Fruit fly (Drosophila melanogaster): ENCODE results near the gene CG34427.

Gene CG34427

DNA sequence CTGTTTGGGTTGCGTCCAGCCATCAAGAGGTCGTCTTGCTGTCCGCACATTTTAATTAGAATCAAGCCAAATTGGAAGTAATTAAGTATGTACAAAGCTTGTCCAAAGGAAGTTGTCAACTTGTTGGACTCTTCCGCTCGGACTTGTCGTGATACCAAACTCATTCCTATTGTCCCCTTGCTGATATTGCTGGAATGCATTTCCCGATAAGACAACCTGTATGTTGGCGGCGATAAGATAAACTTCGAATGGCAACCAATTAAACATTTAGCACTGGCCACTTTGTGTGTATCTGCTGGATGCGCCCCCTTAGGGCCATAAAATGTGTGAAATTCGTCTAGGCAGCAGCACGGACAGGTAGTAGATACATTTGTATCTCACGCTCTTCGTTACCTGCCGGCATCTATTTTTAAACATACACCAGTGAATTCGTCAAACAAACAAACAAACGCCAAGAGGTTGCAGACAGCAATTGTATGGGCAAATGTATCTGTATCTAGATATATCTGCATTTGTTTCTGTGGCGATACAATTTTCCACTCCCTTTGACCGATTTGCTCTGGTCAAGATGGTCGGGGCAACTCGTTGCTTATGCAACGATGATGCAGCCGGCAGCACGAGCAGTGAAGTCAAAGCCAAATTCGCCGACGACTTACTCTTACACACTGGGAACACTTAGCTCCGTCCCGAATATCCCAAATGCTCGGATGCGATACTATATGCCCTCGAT is 28.3 kb downstream of the CG34427 start:
- TF ChIP-seq CG11294 (GFP tag; IDR thresholded peaks at IDR 0.05) (no peak), Eip75B (GFP tag; optimal IDR thresholded peaks at IDR 0.05) (no peak), Eip78C (GFP tag) (peak; percentile 25), CG3919 (GFP tag; optimal IDR thresholded peaks at IDR 0.05) (no peak)

DNA sequence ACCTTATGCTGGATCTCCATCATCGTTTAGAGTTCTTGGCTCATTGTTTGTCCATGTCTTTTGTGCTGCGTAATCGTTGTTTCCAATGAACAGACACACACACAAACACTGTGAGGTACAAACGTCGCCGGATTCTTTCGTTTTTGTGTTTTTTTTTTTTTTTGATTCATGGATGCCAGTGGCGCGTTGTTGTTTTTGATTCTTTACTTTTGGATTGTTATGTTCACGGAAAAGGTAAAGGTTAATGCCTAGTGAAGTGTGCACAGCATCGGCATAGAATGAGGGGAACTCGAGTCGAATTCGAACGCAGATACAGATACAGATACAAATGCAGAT is 28.9 kb downstream of the CG34427 start:
- TF ChIP-seq Sox102F (GFP tag; optimal IDR thresholded peaks at IDR 0.05) (no peak), vri (GFP tag; optimal IDR thresholded peaks at IDR 0.05) (peak; percentile 20), cyc (GFP tag; optimal IDR thresholded peaks at IDR 0.05) (no peak)

DNA sequence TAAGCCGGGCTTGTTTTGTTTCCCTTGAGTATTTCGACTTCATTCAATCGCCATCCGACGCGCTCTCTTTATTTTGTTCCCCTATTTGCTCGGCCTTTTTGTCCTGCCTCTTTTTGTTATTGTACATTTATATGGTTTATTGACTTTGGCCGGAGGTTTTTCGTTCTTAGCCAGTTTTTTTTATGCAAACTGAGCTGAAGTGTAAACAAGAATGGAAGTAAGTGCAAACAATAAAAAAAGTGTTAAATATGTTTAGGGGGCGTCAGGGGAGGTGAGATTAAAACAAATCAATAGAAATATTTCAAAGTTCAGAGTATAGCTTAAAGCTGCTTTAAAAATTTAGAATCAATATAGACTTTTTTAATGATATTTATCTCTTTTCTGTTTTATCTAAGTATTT is 29.9 kb downstream of the CG34427 start:
- TF ChIP-seq CG34406 (GFP tag; optimal IDR thresholded peaks at IDR 0.05) (no peak), esn (GFP tag; optimal IDR thresholded peaks at IDR 0.05) (peak; percentile 11), ss (GFP tag; optimal IDR thresholded peaks at IDR 0.05) (no peak), CG3919 (GFP tag; optimal IDR thresholded peaks at IDR 0.05) (no peak), Hr38 (GFP tag; optimal IDR thresholded peaks at IDR 0.05) (no peak), salr (GFP tag; optimal IDR thresholded peaks at IDR 0.05) (no peak), CG9139 (GFP tag; optimal IDR thresholded peaks at IDR 0.05) (no peak), lz (GFP tag; optimal IDR thresholded peaks at IDR 0.05) (peak; percentile 6), Eip75B (GFP tag; optimal IDR thresholded peaks at IDR 0.05) (no peak), OdsH (GFP tag; optimal IDR thresholded peaks at IDR 0.05) (no peak), CG10631 (GFP tag; optimal IDR thresholded peaks at IDR 0.05) (no peak), Sox14 (GFP tag; optimal IDR thresholded peaks at IDR 0.05) (no peak), dac (GFP tag; optimal IDR thresholded peaks at IDR 0.05) (no peak), CG8319 (GFP tag; optimal IDR thresholded peaks at IDR 0.05) (no peak), CG32006 (GFP tag; optimal IDR thresholded peaks at IDR 0.05) (no peak), CG8632 (GFP tag; optimal IDR thresholded peaks at IDR 0.05) (no peak), cyc (GFP tag; optimal IDR thresholded peaks at IDR 0.05) (no peak), CG6276 (GFP tag; optimal IDR thresholded peaks at IDR 0.05) (no peak), topi (GFP tag; optimal IDR thresholded peaks at IDR 0.05) (peak; percentile 23), CG31627 (GFP tag; optimal IDR thresholded peaks at IDR 0.05) (no peak), CG11902 (GFP tag; optimal IDR thresholded peaks at IDR 0.05) (no peak), CG6854 (GFP tag; optimal IDR thresholded peaks at IDR 0.05) (no peak), CG16779 (tag; optimal IDR thresholded peaks at IDR 0.05) (no peak), Ets96B (tag; optimal IDR thresholded peaks at IDR 0.05) (no peak), acj6 (GFP tag; optimal IDR thresholded peaks at IDR 0.05) (no peak), eg (GFP tag; IDR thresholded peaks at IDR 0.05) (0 out of 3 replicates have a peak, but pooled peaks have one; percentile 11), Smox (GFP tag; optimal IDR thresholded peaks at IDR 0.05) (no peak), Eip78C (GFP tag) (peak; percentile 69), Sox102F (GFP tag; optimal IDR thresholded peaks at IDR 0.05) (peak; percentile 3), CG6163 (GFP tag; IDR thresholded peaks at IDR 0.05) (no peak), svp (GFP tag) (no peak), fkh (GFP tag; optimal IDR thresholded peaks at IDR 0.05) (peak; percentile 87), Eip93F (GFP tag; optimal IDR thresholded peaks at IDR 0.05) (no peak), Ets21C (GFP tag; optimal IDR thresholded peaks at IDR 0.05) (no peak), CG8119 (GFP tag; IDR thresholded peaks at IDR 0.05) (no peak), fd59A (GFP tag; optimal IDR thresholded peaks at IDR 0.05) (no peak), CG4318 (GFP tag; optimal IDR thresholded peaks at IDR 0.05) (no peak), Sox15 (GFP tag; optimal IDR thresholded peaks at IDR 0.05) (no peak), Met (GFP tag; optimal IDR thresholded peaks at IDR 0.05) (no peak), Lpt (GFP tag; optimal IDR thresholded peaks at IDR 0.05) (no peak), CG1621 (tag; optimal IDR thresholded peaks at IDR 0.05) (no peak), CG15336 (GFP tag; IDR thresholded peaks at IDR 0.05) (no peak), vri (GFP tag; optimal IDR thresholded peaks at IDR 0.05) (peak; percentile 14), Hr4 (GFP tag; optimal IDR thresholded peaks at IDR 0.05) (no peak), Blimp-1 (GFP tag; optimal IDR thresholded peaks at IDR 0.05) (no peak), CG3032 (tag; optimal IDR thresholded peaks at IDR 0.05) (no peak)
